Worm (Caenorhabditis elegans) whole organism, late embryonic: Measurements from ENCODE around the gene clec-168.

ENCODE experiments used
- C08G9.2 ChIP-seq: sonication (generic microtip); optimal IDR thresholded peaks from 2 replicates; lab custom pipeline; 2016; ENCODE audit warnings: mild to moderate bottlenecking, missing genetic modification characterization, moderate library complexity, missing compliant biosample characterization
- K09A11.1 ChIP-seq: sonication (generic microtip); optimal IDR thresholded peaks from 2 replicates; lab custom pipeline; 2017; ENCODE audit warnings: antibody characterized with exemption, mild to moderate bottlenecking, missing genetic modification characterization, missing compliant biosample characterization; ENCODE audit not compliant: insufficient read depth
- Y22D7AL.16 ChIP-seq: sonication (generic microtip); optimal IDR thresholded peaks from 2 replicates; lab custom pipeline; 2016; ENCODE audit warnings: missing genetic modification characterization, missing compliant biosample characterization
- ceh-19 ChIP-seq: fragments of 200-800 bp; sonication (Bioruptor generic); optimal IDR thresholded peaks from 2 replicates; lab custom pipeline; 2018; ENCODE audit warnings: mild to moderate bottlenecking, missing genetic modification characterization, missing compliant biosample characterization
- ceh-24 ChIP-seq: sonication (generic microtip); optimal IDR thresholded peaks from 2 replicates; lab custom pipeline; 2016; ENCODE audit warnings: mild to moderate bottlenecking, missing genetic modification characterization, missing compliant biosample characterization
- ceh-34 ChIP-seq: sonication (generic microtip); optimal IDR thresholded peaks from 2 replicates; lab custom pipeline; 2016; ENCODE audit warnings: mild to moderate bottlenecking, missing genetic modification characterization, missing compliant biosample characterization
- dmd-4 ChIP-seq: sonication (generic microtip); optimal IDR thresholded peaks from 2 replicates; lab custom pipeline; 2016; ENCODE audit warnings: borderline replicate concordance, missing genetic modification characterization, missing compliant biosample characterization
- dve-1 ChIP-seq: sonication (generic microtip); optimal IDR thresholded peaks from 2 replicates; lab custom pipeline; 2017; ENCODE audit warnings: antibody characterized with exemption, mild to moderate bottlenecking, missing genetic modification characterization, missing compliant biosample characterization
- ets-4 ChIP-seq: sonication (generic microtip); optimal IDR thresholded peaks from 2 replicates; lab custom pipeline; 2016; ENCODE audit warnings: missing genetic modification characterization, missing compliant biosample characterization
- eyg-1 ChIP-seq: sonication (generic microtip); optimal IDR thresholded peaks from 2 replicates; lab custom pipeline; 2016; ENCODE audit warnings: missing genotype, missing genetic modification characterization, missing compliant biosample characterization
- hlh-30 ChIP-seq: sonication (generic microtip); optimal IDR thresholded peaks from 2 replicates; lab custom pipeline; 2017; ENCODE audit warnings: antibody characterized with exemption, missing genetic modification characterization, missing compliant biosample characterization; ENCODE audit not compliant: insufficient read depth
- hlh-6 ChIP-seq: sonication (generic microtip); optimal IDR thresholded peaks from 2 replicates; lab custom pipeline; 2016; ENCODE audit warnings: missing genotype, missing genetic modification characterization, missing compliant biosample characterization
- lim-6 ChIP-seq: sonication (generic microtip); optimal IDR thresholded peaks from 2 replicates; lab custom pipeline; 2016; ENCODE audit warnings: missing genetic modification characterization, missing compliant biosample characterization
- madf-2 ChIP-seq: sonication (generic microtip); optimal IDR thresholded peaks from 2 replicates; lab custom pipeline; 2017; ENCODE audit warnings: missing genetic modification characterization, missing compliant biosample characterization
- npax-4 ChIP-seq: sonication (generic microtip); optimal IDR thresholded peaks from 2 replicates; lab custom pipeline; 2016; ENCODE audit warnings: missing genetic modification characterization, missing compliant biosample characterization
- pax-1 ChIP-seq: fragments of 150-350 bp; optimal IDR thresholded peaks from 2 replicates; lab custom pipeline; 2014; ENCODE audit warnings: missing biosample characterization, missing genetic modification characterization
- pha-2 ChIP-seq: sonication (generic microtip); optimal IDR thresholded peaks from 2 replicates; lab custom pipeline; 2017; ENCODE audit warnings: mild to moderate bottlenecking, missing genetic modification characterization, missing compliant biosample characterization
- ref-2 ChIP-seq: sonication (generic microtip); optimal IDR thresholded peaks from 2 replicates; lab custom pipeline; 2016; ENCODE audit warnings: missing genetic modification characterization, missing compliant biosample characterization
- sox-2 ChIP-seq: fragments of 200-800 bp; sonication (Bioruptor generic); IDR thresholded peaks from 2 replicates; pipeline ENCODE4 v1.3.6; 2022; ENCODE audit warnings: missing genetic modification reagents, missing genetic modification characterization, missing compliant biosample characterization
- sox-4 ChIP-seq: sonication (generic microtip); optimal IDR thresholded peaks from 2 replicates; lab custom pipeline; 2017; ENCODE audit warnings: mild to moderate bottlenecking, missing genetic modification characterization, inconsistent platforms, missing compliant biosample characterization
- syd-9 ChIP-seq: sonication (generic microtip); optimal IDR thresholded peaks from 2 replicates; lab custom pipeline; 2016; ENCODE audit warnings: mild to moderate bottlenecking, missing genetic modification characterization, moderate library complexity, missing compliant biosample characterization
- tbx-2 ChIP-seq: sonication (generic microtip); optimal IDR thresholded peaks from 2 replicates; lab custom pipeline; 2016; ENCODE audit warnings: missing genetic modification characterization, missing compliant biosample characterization
- unc-86 ChIP-seq: sonication (generic microtip); optimal IDR thresholded peaks from 2 replicates; lab custom pipeline; 2016; ENCODE audit warnings: missing genetic modification characterization, missing compliant biosample characterization

Gene clec-168

ce11 chrIV:1286549-1286948 lies 29.8 kb downstream of the clec-168 start:
- TF ChIP-seq unc-86 = no peak

ce11 chrIV:1289327-1289726 lies 32.6 kb downstream of the clec-168 start, which contains the start of gene plst-1:
plst-1 (plus strand) TSS chrIV:1289627.
- TF ChIP-seq hlh-30 (tag; lab: Kevin White, UChicago) (no peak), npax-4 (tag; lab: Kevin White, UChicago) (no peak), ets-4 (tag; lab: Kevin White, UChicago) (no peak), sox-2 (GFP tag; lab: Robert Waterston, UW) (no peak), C08G9.2 (no peak), ceh-19 (GFP tag; lab: Kevin White, UChicago) (no peak), pax-1 (tag; lab: Kevin White, UChicago) (no peak), dmd-4 (tag; lab: Kevin White, UChicago) (no peak), pha-2 (tag; lab: Kevin White, UChicago) (no peak), lim-6 (tag; lab: Kevin White, UChicago) (no peak), eyg-1 (tag; lab: Kevin White, UChicago) (no peak), ceh-34 (tag; lab: Kevin White, UChicago) (no peak)

- no peak for TF ChIP-seq K09A11.1 (tag; lab: Kevin White, UChicago)
- TF ChIP-seq madf-2 (tag; lab: Kevin White, UChicago) = no peak
- no peak for TF ChIP-seq dve-1 (tag; lab: Kevin White, UChicago)
- TF ChIP-seq sox-4 = no peak
- TF ChIP-seq hlh-6 (tag; lab: Kevin White, UChicago) = no peak
- no peak for TF ChIP-seq syd-9 (tag; lab: Kevin White, UChicago)
- TF ChIP-seq tbx-2 (tag; lab: Kevin White, UChicago) = no peak
- TF ChIP-seq ref-2 = no peak
- TF ChIP-seq ets-4 (tag; lab: Kevin White, UChicago) = no peak
- no peak for TF ChIP-seq Y22D7AL.16 (tag; lab: Kevin White, UChicago)
- TF ChIP-seq ceh-24 (tag; lab: Kevin White, UChicago) = no peak
Measured at ce11 chrIV:1298984-1299383, 42.2 kb downstream of the clec-168 start.
